Worm (Caenorhabditis elegans): ENCODE results near the gene C01C10.2.

DNA sequence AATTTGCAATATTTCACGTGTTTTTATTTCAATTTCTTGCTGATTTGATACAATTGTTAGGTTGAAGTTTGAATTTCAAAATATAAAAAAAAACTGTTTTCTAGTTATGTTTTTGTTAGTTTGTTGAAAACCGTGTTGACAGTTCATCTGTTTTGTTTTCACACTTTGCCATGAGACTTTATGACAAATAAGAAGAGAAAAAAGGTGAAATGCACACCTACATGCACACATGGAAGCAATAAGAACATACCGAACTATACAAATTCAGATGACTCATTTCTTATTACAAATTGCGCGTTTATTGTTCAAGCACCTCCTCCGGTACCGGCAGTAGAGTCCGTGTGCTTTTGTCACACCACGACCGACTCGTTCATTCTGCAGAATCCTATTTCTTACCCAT is 17.3 kb downstream of the C01C10.2 start, which contains the start of gene C10A4.9:
- TF ChIP-seq egl-27 (tag; optimal IDR thresholded peaks at IDR 0.05) (no peak), skn-1 (tag; optimal IDR thresholded peaks at IDR 0.05) (no peak), nhr-76 (tag; optimal IDR thresholded peaks at IDR 0.05) (no peak), fkh-10 (GFP tag; optimal IDR thresholded peaks at IDR 0.05) (no peak)

All from whole organism, L3 larva.